Worm (Caenorhabditis elegans): ENCODE measurements around the gene ZC190.2.
A peak's percentile ranks its signal among the peaks of the same experiment; 100 is the strongest.

ZC190.2 gene

ce11 chrV:8648251-8648650 is 32.9 kb upstream of the ZC190.2 start (continued):
- no peak for TF ChIP-seq zip-2 (tag; optimal IDR thresholded peaks at IDR 0.05)
- no peak for TF ChIP-seq mxl-2 (GFP tag; conservative IDR thresholded peaks at IDR 0.05)
- no peak for TF ChIP-seq gei-8 (GFP tag; optimal IDR thresholded peaks at IDR 0.05)
- TF ChIP-seq T26A8.4 (GFP tag; IDR thresholded peaks at IDR 0.05) = no peak
- TF ChIP-seq mxl-3 (GFP tag; optimal IDR thresholded peaks at IDR 0.05) = peak; percentile 13
- TF ChIP-seq php-3 (GFP tag; IDR thresholded peaks at IDR 0.05) = no peak
- TF ChIP-seq tag-97 (GFP tag; IDR thresholded peaks at IDR 0.05) = no peak
- no peak for TF ChIP-seq egl-43 (GFP tag; IDR thresholded peaks at IDR 0.05)
- no peak for TF ChIP-seq F37D6.2 (tag; optimal IDR thresholded peaks at IDR 0.05)
- no peak for TF ChIP-seq arid-1 (GFP tag; conservative IDR thresholded peaks at IDR 0.05)
- TF ChIP-seq nhr-77 (tag; optimal IDR thresholded peaks at IDR 0.05) = peak; percentile 73
- no peak for TF ChIP-seq set-16 (GFP tag; IDR thresholded peaks at IDR 0.05)
- no peak for TF ChIP-seq zag-1 (tag; optimal IDR thresholded peaks at IDR 0.05)
- no peak for TF ChIP-seq pha-4 (GFP tag; IDR thresholded peaks at IDR 0.05)
- no peak for TF ChIP-seq pha-4 (tag; optimal IDR thresholded peaks at IDR 0.05)
- peak; percentile 90 for TF ChIP-seq dmd-6 (GFP tag; IDR thresholded peaks at IDR 0.05)
- TF ChIP-seq rbr-2 (tag; optimal IDR thresholded peaks at IDR 0.05) = no peak
- no peak for TF ChIP-seq jun-1 (tag; optimal IDR thresholded peaks at IDR 0.05)
- peak; percentile 90 for TF ChIP-seq hlh-11 (tag; optimal IDR thresholded peaks at IDR 0.05)
- peak; percentile 91 for TF ChIP-seq nhr-28 (tag; optimal IDR thresholded peaks at IDR 0.05)
- TF ChIP-seq hmg-1.1 (GFP tag; IDR thresholded peaks at IDR 0.05) = no peak
- TF ChIP-seq ama-1 (optimal IDR thresholded peaks at IDR 0.05) = no peak
- TF ChIP-seq nhr-10 (tag; optimal IDR thresholded peaks at IDR 0.05) = no peak
- TF ChIP-seq ZK337.2 (GFP tag; IDR thresholded peaks at IDR 0.05) = no peak
- no peak for TF ChIP-seq daf-19 (GFP tag; conservative IDR thresholded peaks at IDR 0.05)
- TF ChIP-seq daf-16 (GFP tag; optimal IDR thresholded peaks at IDR 0.05) = no peak
- peak; percentile 94 for TF ChIP-seq daf-16 (tag; optimal IDR thresholded peaks at IDR 0.05)
- no peak for TF ChIP-seq aha-1 (tag)
- no peak for TF ChIP-seq fos-1 (tag; optimal IDR thresholded peaks at IDR 0.05)
- no peak for TF ChIP-seq mdt-29 (GFP tag; IDR thresholded peaks at IDR 0.05)
- no peak for TF ChIP-seq D1046.2 (GFP tag; IDR thresholded peaks at IDR 0.05)
- TF ChIP-seq saeg-2 (GFP tag; IDR thresholded peaks at IDR 0.05) = no peak
- peak; percentile 82 for TF ChIP-seq dve-1 (tag; optimal IDR thresholded peaks at IDR 0.05; ENCODE audit: insufficient read depth)
- TF ChIP-seq mep-1 (tag; optimal IDR thresholded peaks at IDR 0.05) = no peak
- no peak for TF ChIP-seq R02D3.7 (tag; optimal IDR thresholded peaks at IDR 0.05)
- no peak for TF ChIP-seq fkh-10 (GFP tag; optimal IDR thresholded peaks at IDR 0.05)
- TF ChIP-seq ztf-11 (tag; optimal IDR thresholded peaks at IDR 0.05) = no peak
- no peak for TF ChIP-seq ceh-44 (GFP tag; IDR thresholded peaks at IDR 0.05)

ce11 chrV:8650365-8650764 is 30.8 kb upstream of the ZC190.2 start:
- TF ChIP-seq sdz-12 (GFP tag; optimal IDR thresholded peaks at IDR 0.05) (no peak), daf-16 (GFP tag; optimal IDR thresholded peaks at IDR 0.05) (peak in 1 of 2 experiments; percentile 73), daf-16 (tag; optimal IDR thresholded peaks at IDR 0.05) (peak; percentile 68), unc-62 (GFP tag; optimal IDR thresholded peaks at IDR 0.05 in 1 of 2) (no peak), unc-62 (tag; optimal IDR thresholded peaks at IDR 0.05) (no peak), hlh-30 (tag; optimal IDR thresholded peaks at IDR 0.05; ENCODE audit: insufficient read depth) (peak; percentile 15)
